Worm (Caenorhabditis elegans): Measurements from ENCODE around the gene T27E9.2.

Gene T27E9.2

DNA sequence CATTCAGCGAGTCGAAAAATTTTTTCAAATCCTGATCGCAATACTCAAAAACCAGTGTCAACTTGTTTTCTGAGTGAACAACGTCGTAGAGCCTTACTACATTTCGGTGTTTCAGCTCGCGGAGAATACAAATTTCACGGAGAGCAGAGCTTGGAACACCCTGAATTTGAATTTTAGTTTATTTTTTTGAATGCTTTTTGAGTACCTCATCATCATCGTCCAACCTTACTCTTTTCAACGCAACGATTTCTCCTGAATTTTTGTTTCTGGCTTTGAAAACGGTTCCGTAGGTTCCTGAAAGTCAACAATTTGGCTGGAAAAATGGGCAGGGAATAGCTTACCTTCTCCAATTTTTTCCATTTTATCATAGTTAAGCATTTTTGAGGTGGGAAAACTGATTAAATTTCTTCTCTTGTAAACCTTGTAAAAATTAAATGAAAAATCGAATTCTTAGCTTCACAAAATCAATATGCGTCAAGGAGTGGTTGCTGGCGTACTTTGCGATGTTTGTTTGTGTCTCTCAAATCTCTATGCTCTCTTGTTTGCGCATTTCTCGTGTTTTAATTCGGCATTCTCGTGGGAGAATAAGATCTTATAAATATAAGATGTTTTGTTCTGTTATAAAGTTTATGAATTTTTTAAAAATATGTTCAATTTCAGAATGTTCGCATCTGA lies 3.7 kb upstream of the T27E9.2 start, which contains the start of gene cdk-5 (continued):
- TF ChIP-seq mab-9 (GFP tag; IDR thresholded peaks at IDR 0.05) = peak; percentile 81
- TF ChIP-seq zip-4 (GFP tag; optimal IDR thresholded peaks at IDR 0.05) = peak; percentile 86
- peak; percentile 81 for TF ChIP-seq nhr-77 (tag; optimal IDR thresholded peaks at IDR 0.05)
- no peak; the same call in 1 of the 2 replicates for TF ChIP-seq unc-98 (GFP tag; IDR thresholded peaks at IDR 0.05)
- TF ChIP-seq nhr-90 (tag; optimal IDR thresholded peaks at IDR 0.05; ENCODE audit: poor library complexity) = peak; percentile 94
- peak; percentile 91 for TF ChIP-seq skn-1 (tag; optimal IDR thresholded peaks at IDR 0.05)
- peak; percentile 98 for TF ChIP-seq nhr-47 (tag; optimal IDR thresholded peaks at IDR 0.05)
- no peak for TF ChIP-seq nhr-84 (tag; optimal IDR thresholded peaks at IDR 0.05)
- TF ChIP-seq rnt-1 (tag; optimal IDR thresholded peaks at IDR 0.05) = peak; percentile 94
- peak; percentile 83 for TF ChIP-seq fkh-8 (tag; optimal IDR thresholded peaks at IDR 0.05)
- TF ChIP-seq snu-23 (GFP tag; optimal IDR thresholded peaks at IDR 0.05) = peak; percentile 98
- TF ChIP-seq alr-1 (tag; optimal IDR thresholded peaks at IDR 0.05; ENCODE audit: borderline replicate concordance) = no peak
- peak; percentile 93 for TF ChIP-seq xbp-1 (tag; optimal IDR thresholded peaks at IDR 0.05)
- peak; percentile 90 to 94 for TF ChIP-seq efl-1 (optimal IDR thresholded peaks at IDR 0.05)
- TF ChIP-seq efl-1 (GFP tag; optimal IDR thresholded peaks at IDR 0.05 in 1 of 2) = peak; percentile 88 to 99
- TF ChIP-seq aha-1 (tag; optimal IDR thresholded peaks at IDR 0.05) = peak; percentile 72
- TF ChIP-seq fkh-4 (tag; optimal IDR thresholded peaks at IDR 0.05; ENCODE audit: borderline replicate concordance) = peak; percentile 70
- TF ChIP-seq tlp-1 (tag; optimal IDR thresholded peaks at IDR 0.05) = no peak
- peak; percentile 58 for TF ChIP-seq fkh-10 (GFP tag; optimal IDR thresholded peaks at IDR 0.05)
- peak in 2 of 6 experiments; percentile 86 to 87 for TF ChIP-seq elt-3 (tag; optimal IDR thresholded peaks at IDR 0.05)
- TF ChIP-seq lin-35 (GFP tag; optimal IDR thresholded peaks at IDR 0.05) = peak; percentile 92 to 93
- TF ChIP-seq sup-37 (GFP tag; optimal IDR thresholded peaks at IDR 0.05) = peak; percentile 50
- TF ChIP-seq dpl-1 (GFP tag; optimal IDR thresholded peaks at IDR 0.05) = peak; percentile 85 to 91 (median 90)
- TF ChIP-seq ztf-11 (tag; optimal IDR thresholded peaks at IDR 0.05) = peak in 1 of 2 experiments; percentile 78
- TF ChIP-seq unc-62 (GFP tag; optimal IDR thresholded peaks at IDR 0.05) = no peak
- TF ChIP-seq nhr-76 (tag; optimal IDR thresholded peaks at IDR 0.05) = no peak
- TF ChIP-seq hlh-17 (GFP tag; optimal IDR thresholded peaks at IDR 0.05; ENCODE audit: borderline replicate concordance) = no peak
- peak; percentile 71 for TF ChIP-seq F16B12.6 (tag; optimal IDR thresholded peaks at IDR 0.05)
- TF ChIP-seq egl-13 (tag; optimal IDR thresholded peaks at IDR 0.05) = peak; percentile 87
- TF ChIP-seq mep-1 (tag; optimal IDR thresholded peaks at IDR 0.05) = peak; percentile 99
- TF ChIP-seq unc-130 (tag; optimal IDR thresholded peaks at IDR 0.05) = peak; percentile 93
- peak; percentile 89 to 93 (median 90) for TF ChIP-seq ceh-82 (tag; optimal IDR thresholded peaks at IDR 0.05)
- TF ChIP-seq C04F5.9 (tag; optimal IDR thresholded peaks at IDR 0.05) = peak; percentile 66
- TF ChIP-seq unc-86 (tag; optimal IDR thresholded peaks at IDR 0.05) = peak; percentile 95
- TF ChIP-seq fos-1 (tag; optimal IDR thresholded peaks at IDR 0.05) = peak; percentile 93
- peak; percentile 97 for TF ChIP-seq dsc-1 (tag; optimal IDR thresholded peaks at IDR 0.05)
- peak; percentile 87 for TF ChIP-seq grh-1 (GFP tag; IDR thresholded peaks at IDR 0.05)
- peak; percentile 43 for TF ChIP-seq ceh-90 (tag; optimal IDR thresholded peaks at IDR 0.05)
- TF ChIP-seq lsy-2 (tag; optimal IDR thresholded peaks at IDR 0.05) = peak; percentile 97 to 98
- TF ChIP-seq hlh-4 (tag; optimal IDR thresholded peaks at IDR 0.05) = no peak
- no peak for TF ChIP-seq C34B4.2 (tag; optimal IDR thresholded peaks at IDR 0.05)
- TF ChIP-seq lin-39 (tag; optimal IDR thresholded peaks at IDR 0.05) = peak; percentile 97
- peak; percentile 93 for TF ChIP-seq ama-1 (optimal IDR thresholded peaks at IDR 0.05)
- no peak for TF ChIP-seq pag-3 (tag; optimal IDR thresholded peaks at IDR 0.05; ENCODE audit: borderline replicate concordance, insufficient read depth)
- TF ChIP-seq ceh-8 (GFP tag; optimal IDR thresholded peaks at IDR 0.05) = peak; percentile 92
- TF ChIP-seq ztf-4 (tag; optimal IDR thresholded peaks at IDR 0.05) = peak; percentile 84
- TF ChIP-seq lin-15B (tag; optimal IDR thresholded peaks at IDR 0.05) = peak; percentile 82
- TF ChIP-seq lir-3 (tag; optimal IDR thresholded peaks at IDR 0.05; ENCODE audit: poor library complexity) = peak; percentile 87
- peak; percentile 83 for TF ChIP-seq pax-3 (tag; optimal IDR thresholded peaks at IDR 0.05)
- TF ChIP-seq sptf-1 (tag; optimal IDR thresholded peaks at IDR 0.05) = no peak
- TF ChIP-seq C16A3.4 (tag; optimal IDR thresholded peaks at IDR 0.05) = peak; percentile 95
